Worm (Caenorhabditis elegans) whole organism, early embryonic: ENCODE measurements around the gene F01G10.10.

Experiments
- B0310.2 ChIP-seq: sonication (generic microtip); optimal IDR thresholded peaks from 2 replicates; lab custom pipeline; 2016; ENCODE audit warnings: mild to moderate bottlenecking, missing genetic modification characterization, missing compliant biosample characterization
- aly-1 ChIP-seq: sonication (generic microtip); optimal IDR thresholded peaks from 2 replicates; lab custom pipeline; 2016; ENCODE audit warnings: missing genetic modification characterization, missing compliant biosample characterization
- ceh-13 ChIP-seq: fragments of 200-800 bp; sonication (Bioruptor generic); optimal IDR thresholded peaks from 2 replicates; lab custom pipeline; 2018; ENCODE audit warnings: mild to moderate bottlenecking, missing genetic modification characterization, missing compliant biosample characterization
- ets-7 ChIP-seq: sonication (generic microtip); optimal IDR thresholded peaks from 2 replicates; lab custom pipeline; 2016; ENCODE audit warnings: missing genotype, missing genetic modification characterization, missing compliant biosample characterization
- flt-1 ChIP-seq: fragments of 200-800 bp; sonication (Bioruptor generic); IDR thresholded peaks from 2 replicates; pipeline ENCODE4 v1.3.6; 2022; ENCODE audit warnings: missing genetic modification characterization, missing compliant biosample characterization
- pes-1 ChIP-seq: fragments of 200-800 bp; sonication (Bioruptor generic); IDR thresholded peaks from 2 replicates; pipeline ENCODE4 v1.3.6; 2022; ENCODE audit warnings: missing genetic modification reagents, missing genetic modification characterization, missing compliant biosample characterization
- tra-4 ChIP-seq: sonication (generic microtip); optimal IDR thresholded peaks from 2 replicates; lab custom pipeline; 2017; ENCODE audit warnings: missing genetic modification characterization, missing compliant biosample characterization

- TF ChIP-seq flt-1 = no peak
- no peak for TF ChIP-seq pes-1 (GFP tag; lab: Robert Waterston, UW)
- no peak for TF ChIP-seq ceh-13 (GFP tag; lab: Kevin White, UChicago)
- TF ChIP-seq ets-7 (tag; lab: Kevin White, UChicago) = no peak
- TF ChIP-seq tra-4 (tag; lab: Kevin White, UChicago) = no peak
- no peak for TF ChIP-seq aly-1 (tag; lab: Kevin White, UChicago)
- no peak for TF ChIP-seq B0310.2 (tag; lab: Kevin White, UChicago)
Observed at ce11 chrIV:10216704-10217296, 29.2 kb upstream of the F01G10.10 start.
